Worm (Caenorhabditis elegans): ENCODE data around the gene chk-1.

DNA sequence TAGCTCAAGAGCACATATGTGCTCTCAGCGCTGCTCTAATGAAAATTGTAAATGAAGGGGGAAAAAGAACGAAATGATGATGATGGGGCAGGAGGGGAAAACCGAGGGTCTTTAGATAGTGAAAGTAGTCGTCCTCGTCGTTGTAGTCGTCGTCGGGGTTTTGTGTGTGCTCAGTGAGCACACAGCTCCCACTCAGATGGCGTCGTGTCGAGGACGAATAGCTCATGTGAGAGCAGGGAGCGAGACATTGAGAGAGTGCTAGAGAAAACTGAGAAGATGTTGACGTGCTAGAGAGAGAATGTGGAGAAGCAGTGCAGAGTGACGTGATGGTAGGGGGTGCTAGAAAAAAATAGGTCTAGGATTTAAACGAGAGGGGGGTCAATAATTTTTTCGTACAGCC lies 41.5 kb downstream of the chk-1 start:
- TF ChIP-seq him-1 (tag; optimal IDR thresholded peaks at IDR 0.05) (peak; percentile 79), dao-5 (tag; optimal IDR thresholded peaks at IDR 0.05) (no peak)
